Worm (Caenorhabditis elegans) whole organism, L4 larva: ENCODE measurements around the gene fkb-6.

Experiments used
- ZK337.2 ChIP-seq: fragments of 200-800 bp; sonication (Bioruptor generic); IDR thresholded peaks from 2 replicates; pipeline ENCODE4 v1.3.6; 2022; ENCODE audit warnings: missing genetic modification reagents, missing genetic modification characterization, missing compliant biosample characterization
- fos-1 ChIP-seq: fragments of 150-350 bp; optimal IDR thresholded peaks from 2 replicates; lab custom pipeline; 2014; ENCODE audit warnings: missing biosample characterization, missing genetic modification characterization
- hif-1 ChIP-seq, 2 experiments: sonication (generic microtip); optimal IDR thresholded peaks; 2 replicates each; lab custom pipeline; 2016 to 2017; ENCODE audit warnings: missing compliant biosample characterization in 2 of 2, missing genetic modification characterization in 2 of 2, missing genetic modification reagents in 2 of 2, missing genotype in 2 of 2, mild to moderate bottlenecking in 1 of 2

- TF ChIP-seq ZK337.2 (GFP tag; lab: Robert Waterston, UW) (no peak), fos-1 (tag; lab: Kevin White, UChicago) (no peak), hif-1 (tag; optimal IDR thresholded peaks at IDR 0.05; lab: Kevin White, UChicago) (no peak)
Observed at ce11 chrV:20868329-20868728, 22.4 kb downstream of the fkb-6 start, which contains the start of gene F31D4.8.
